Worm (Caenorhabditis elegans): Measurements from ENCODE around the gene chmp-7.
A peak's percentile ranks its signal among the peaks of the same experiment; 100 is the strongest.

- TF ChIP-seq nhr-76 (tag; optimal IDR thresholded peaks at IDR 0.05), result no peak
- no peak for TF ChIP-seq nhr-237 (tag; optimal IDR thresholded peaks at IDR 0.05)
- TF ChIP-seq nhr-77 (tag; optimal IDR thresholded peaks at IDR 0.05), result no peak
- no peak for TF ChIP-seq elt-3 (tag; optimal IDR thresholded peaks at IDR 0.05)
- peak; percentile 52 for TF ChIP-seq pqm-1 (tag; optimal IDR thresholded peaks at IDR 0.05)
- TF ChIP-seq snpc-4 (tag; optimal IDR thresholded peaks at IDR 0.05), result no peak
- TF ChIP-seq nhr-11 (tag; optimal IDR thresholded peaks at IDR 0.05), result no peak
- no peak for TF ChIP-seq ztf-11 (tag; optimal IDR thresholded peaks at IDR 0.05)
- no peak for TF ChIP-seq aly-2 (tag; optimal IDR thresholded peaks at IDR 0.05)
- no peak for TF ChIP-seq nhr-23 (tag; optimal IDR thresholded peaks at IDR 0.05)
Measured at ce11 chrII:9094247-9094790, 39.5 kb downstream of the chmp-7 start.
